Worm (Caenorhabditis elegans) whole organism, early embryonic: Measurements from ENCODE around the gene R10E8.5.
"Not testable (repeated sequence)": the region's sequence is repeated elsewhere in the genome, so short reads cannot be mapped to it uniquely, and the experiment has no call there.

Source experiments
- ama-1 ChIP-seq: fragments of 150-350 bp; optimal IDR thresholded peaks from 2 replicates; lab custom pipeline; 2014
- ets-7 ChIP-seq: sonication (generic microtip); optimal IDR thresholded peaks from 2 replicates; lab custom pipeline; 2016; ENCODE audit warnings: missing genotype, missing genetic modification characterization, missing compliant biosample characterization
- sea-1 ChIP-seq: fragments of 200-800 bp; sonication (Bioruptor generic); conservative IDR thresholded peaks from 2 replicates; pipeline ENCODE4 v1.3.6; 2022; ENCODE audit warnings: missing genetic modification characterization, missing compliant biosample characterization
- tbx-11 ChIP-seq: fragments of 200-800 bp; sonication (Bioruptor generic); IDR thresholded peaks from 2 replicates; pipeline ENCODE4 v1.3.6; 2022; ENCODE audit warnings: missing genetic modification characterization, missing compliant biosample characterization
- tbx-37 ChIP-seq: fragments of 200-800 bp; sonication (Bioruptor generic); conservative IDR thresholded peaks from 2 replicates; pipeline ENCODE4 v1.3.6; 2022; ENCODE audit warnings: missing genetic modification reagents, missing genetic modification characterization, missing compliant biosample characterization

DNA sequence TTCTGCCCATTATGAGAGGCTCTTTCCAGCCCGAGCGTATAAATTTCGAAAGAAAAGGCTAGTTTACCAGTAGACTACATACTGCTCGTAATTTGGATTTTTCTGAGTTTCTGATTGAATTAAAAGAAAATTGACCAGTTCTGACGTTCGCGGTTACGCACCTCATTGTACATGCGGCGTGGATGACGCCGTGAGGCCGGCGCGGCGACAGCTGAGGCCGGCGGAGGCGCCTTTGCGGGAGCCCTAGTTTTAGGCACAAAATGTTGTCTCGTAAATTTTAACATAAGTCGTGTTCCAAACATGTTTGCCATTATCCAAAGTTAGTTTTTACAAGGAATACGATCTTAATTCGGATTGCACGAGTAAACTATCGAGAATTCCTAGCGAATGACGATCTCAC is 37.8 kb upstream of the R10E8.5 start, which contains the start of gene F16H6.9:
- TF ChIP-seq ets-7 (tag; lab: Kevin White, UChicago); tbx-11 (GFP tag; lab: Robert Waterston, UW); tbx-37 (GFP tag; lab: Robert Waterston, UW); ama-1 (lab: Kevin White, UChicago); sea-1: not testable (repeated sequence)
